Worm (Caenorhabditis elegans) whole organism, L2 larva: ENCODE measurements around the gene ipla-3.

ENCODE experiments used
- C34F6.9 ChIP-seq: fragments of 150-350 bp; optimal IDR thresholded peaks from 2 replicates; lab custom pipeline; 2014; ENCODE audit warnings: missing biosample characterization, missing genetic modification characterization
- F13H6.1 ChIP-seq: sonication (generic microtip); optimal IDR thresholded peaks from 2 replicates; lab custom pipeline; 2016; ENCODE audit warnings: missing genetic modification characterization, missing compliant biosample characterization
- R02D3.7 ChIP-seq: fragments of 150-350 bp; optimal IDR thresholded peaks from 2 replicates; lab custom pipeline; 2014; ENCODE audit warnings: missing biosample characterization, missing genetic modification characterization
- Y55F3AM.14 ChIP-seq: fragments of 200-800 bp; sonication (Bioruptor generic); optimal IDR thresholded peaks from 2 replicates; lab custom pipeline; 2018; ENCODE audit warnings: mild to moderate bottlenecking, missing genetic modification characterization, missing compliant biosample characterization
- ZK546.5 ChIP-seq: sonication (generic microtip); optimal IDR thresholded peaks from 2 replicates; lab custom pipeline; 2017; ENCODE audit warnings: missing biosample characterization, missing genetic modification characterization
- alr-1 ChIP-seq: fragments of 150-350 bp; optimal IDR thresholded peaks from 2 replicates; lab custom pipeline; 2014; ENCODE audit warnings: missing biosample characterization, missing genetic modification characterization
- aly-2 ChIP-seq: fragments of 150-350 bp; optimal IDR thresholded peaks from 2 replicates; lab custom pipeline; 2014; ENCODE audit warnings: missing biosample characterization, missing genetic modification characterization
- ama-1 ChIP-seq: fragments of 150-350 bp; optimal IDR thresholded peaks from 2 replicates; lab custom pipeline; 2018; ENCODE audit warnings: inconsistent platforms
- blmp-1 ChIP-seq: sonication (generic microtip); optimal IDR thresholded peaks from 2 replicates; lab custom pipeline; 2017; ENCODE audit warnings: missing genetic modification characterization, mild to moderate bottlenecking, missing compliant biosample characterization, antibody characterized with exemption, moderate library complexity; ENCODE audit not compliant: insufficient read depth
- ceh-16 ChIP-seq: fragments of 150-350 bp; optimal IDR thresholded peaks from 2 replicates; lab custom pipeline; 2014; ENCODE audit warnings: missing biosample characterization, missing genetic modification characterization
- ceh-82 ChIP-seq: fragments of 150-350 bp; optimal IDR thresholded peaks from 2 replicates; lab custom pipeline; 2014; ENCODE audit warnings: missing biosample characterization, missing genetic modification characterization
- crh-2 ChIP-seq: sonication (generic microtip); optimal IDR thresholded peaks from 2 replicates; lab custom pipeline; 2017; ENCODE audit warnings: missing biosample characterization, missing genetic modification characterization
- dmd-4 ChIP-seq: sonication (generic microtip); optimal IDR thresholded peaks from 2 replicates; lab custom pipeline; 2017; ENCODE audit warnings: missing biosample characterization, missing genetic modification characterization
- egl-27 ChIP-seq: sonication (generic microtip); optimal IDR thresholded peaks from 3 replicates; lab custom pipeline; 2017; ENCODE audit warnings: missing biosample characterization, missing genetic modification reagents, missing genetic modification characterization
- elt-1 ChIP-seq: fragments of 150-350 bp; optimal IDR thresholded peaks from 2 replicates; lab custom pipeline; 2014; ENCODE audit warnings: missing biosample characterization, missing genetic modification characterization
- elt-3 ChIP-seq: sonication (generic microtip); optimal IDR thresholded peaks from 2 replicates; lab custom pipeline; 2017; ENCODE audit warnings: missing biosample characterization, missing genetic modification characterization
- fos-1 ChIP-seq: fragments of 150-350 bp; optimal IDR thresholded peaks from 2 replicates; lab custom pipeline; 2014; ENCODE audit warnings: missing biosample characterization, missing genetic modification characterization
- gmeb-1 ChIP-seq: fragments of 150-350 bp; optimal IDR thresholded peaks from 2 replicates; lab custom pipeline; 2014; ENCODE audit warnings: missing biosample characterization, missing genetic modification characterization
- lin-11 ChIP-seq: fragments of 150-350 bp; sonication (generic microtip); optimal IDR thresholded peaks from 2 replicates; lab custom pipeline; 2014; ENCODE audit warnings: missing biosample characterization, missing genetic modification characterization, inconsistent platforms, mixed read lengths
- lin-13 ChIP-seq: fragments of 150-350 bp; optimal IDR thresholded peaks from 2 replicates; lab custom pipeline; 2014; ENCODE audit warnings: missing biosample characterization, missing genetic modification reagents, missing genetic modification characterization
- lin-39 ChIP-seq: fragments of 150-350 bp; optimal IDR thresholded peaks from 2 replicates; lab custom pipeline; 2014; ENCODE audit warnings: missing biosample characterization, missing genetic modification reagents, missing genetic modification characterization
- lsy-2 ChIP-seq, 2 experiments: fragments of 150-350 bp in 1 of 2; sonication (generic microtip) in 1 of 2; optimal IDR thresholded peaks; 2 replicates each; lab custom pipeline; 2014 to 2017; ENCODE audit warnings: missing biosample characterization in 2 of 2, missing genetic modification characterization in 2 of 2
- mab-5 ChIP-seq: fragments of 150-350 bp; optimal IDR thresholded peaks from 2 replicates; lab custom pipeline; 2014; ENCODE audit warnings: missing biosample characterization, missing genetic modification characterization
- mbf-1 ChIP-seq: sonication (generic microtip); optimal IDR thresholded peaks from 2 replicates; lab custom pipeline; 2017; ENCODE audit warnings: missing biosample characterization, missing genetic modification characterization
- mdl-1 ChIP-seq, 2 experiments: fragments of 150-350 bp in 1 of 2; sonication (generic microtip) in 1 of 2; optimal IDR thresholded peaks; 2 replicates each; lab custom pipeline; 2017; ENCODE audit warnings: missing biosample characterization in 2 of 2, missing genetic modification characterization in 2 of 2
- nhr-10 ChIP-seq: sonication (generic microtip); optimal IDR thresholded peaks from 2 replicates; lab custom pipeline; 2017; ENCODE audit warnings: missing biosample characterization, missing genetic modification characterization
- nhr-11 ChIP-seq: fragments of 150-350 bp; optimal IDR thresholded peaks from 2 replicates; lab custom pipeline; 2014; ENCODE audit warnings: missing biosample characterization, missing genetic modification characterization
- nhr-12 ChIP-seq: fragments of 150-350 bp; optimal IDR thresholded peaks from 2 replicates; lab custom pipeline; 2014; ENCODE audit warnings: missing biosample characterization, missing genetic modification characterization
- nhr-129 ChIP-seq: fragments of 150-350 bp; optimal IDR thresholded peaks from 2 replicates; lab custom pipeline; 2014; ENCODE audit warnings: missing biosample characterization, missing genetic modification characterization
- nhr-21 ChIP-seq: fragments of 150-350 bp; optimal IDR thresholded peaks from 2 replicates; lab custom pipeline; 2014; ENCODE audit warnings: missing biosample characterization, missing genetic modification characterization
- nhr-23 ChIP-seq: fragments of 150-350 bp; optimal IDR thresholded peaks from 2 replicates; lab custom pipeline; 2014; ENCODE audit warnings: missing biosample characterization, missing genetic modification reagents, missing genetic modification characterization
- nhr-237 ChIP-seq: fragments of 150-350 bp; optimal IDR thresholded peaks from 2 replicates; lab custom pipeline; 2014; ENCODE audit warnings: missing biosample characterization, missing genetic modification characterization
- nhr-25 ChIP-seq: fragments of 150-350 bp; sonication (generic microtip); optimal IDR thresholded peaks from 3 replicates; lab custom pipeline; 2014; ENCODE audit warnings: missing biosample characterization, missing genetic modification characterization
- nhr-6 ChIP-seq: fragments of 150-350 bp; optimal IDR thresholded peaks from 2 replicates; lab custom pipeline; 2014; ENCODE audit warnings: missing biosample characterization, missing genetic modification characterization
- nhr-77 ChIP-seq: fragments of 150-350 bp; optimal IDR thresholded peaks from 2 replicates; lab custom pipeline; 2014; ENCODE audit warnings: missing biosample characterization, missing genetic modification characterization
- peb-1 ChIP-seq: fragments of 150-350 bp; optimal IDR thresholded peaks from 2 replicates; lab custom pipeline; 2014; ENCODE audit warnings: missing biosample characterization, missing genetic modification characterization
- sem-4 ChIP-seq: fragments of 150-350 bp; optimal IDR thresholded peaks from 2 replicates; lab custom pipeline; 2014; ENCODE audit warnings: missing biosample characterization, missing genetic modification reagents, missing genetic modification characterization
- skn-1 ChIP-seq: sonication (generic microtip); optimal IDR thresholded peaks from 2 replicates; lab custom pipeline; 2017; ENCODE audit warnings: missing biosample characterization, missing genetic modification characterization
- sma-3 ChIP-seq: sonication (generic microtip); optimal IDR thresholded peaks from 2 replicates; lab custom pipeline; 2016; ENCODE audit warnings: missing genetic modification reagents, missing genetic modification characterization, missing compliant biosample characterization
- sma-9 ChIP-seq, 2 experiments: fragments of 150-350 bp in 1 of 2; sonication (generic microtip) in 1 of 2; optimal IDR thresholded peaks; 2 replicates each; lab custom pipeline; 2014 to 2016; ENCODE audit warnings: missing genetic modification characterization in 2 of 2, mild to moderate bottlenecking in 1 of 2, missing biosample characterization in 1 of 2, missing compliant biosample characterization in 1 of 2, missing genetic modification reagents in 1 of 2, moderate library complexity in 1 of 2
- snpc-4 ChIP-seq: fragments of 150-350 bp; optimal IDR thresholded peaks from 2 replicates; lab custom pipeline; 2014; ENCODE audit warnings: missing biosample characterization, missing genetic modification characterization
- unc-39 ChIP-seq: fragments of 150-350 bp; optimal IDR thresholded peaks from 2 replicates; lab custom pipeline; 2014; ENCODE audit warnings: missing biosample characterization, missing genetic modification characterization
- unc-55 ChIP-seq: fragments of 150-350 bp; sonication (generic microtip); optimal IDR thresholded peaks from 3 replicates; lab custom pipeline; 2014; ENCODE audit warnings: missing biosample characterization, missing genetic modification reagents, missing genetic modification characterization
- unc-62 ChIP-seq: fragments of 150-350 bp; optimal IDR thresholded peaks from 2 replicates; lab custom pipeline; 2014; ENCODE audit warnings: missing biosample characterization, missing genetic modification reagents, missing genetic modification characterization
- zag-1 ChIP-seq: fragments of 150-350 bp; optimal IDR thresholded peaks from 2 replicates; lab custom pipeline; 2014; ENCODE audit warnings: missing biosample characterization, missing genetic modification characterization
- ztf-1 ChIP-seq: fragments of 200-800 bp; sonication (Bioruptor generic); conservative IDR thresholded peaks from 2 replicates; pipeline ENCODE4 v1.3.6; 2022; ENCODE audit warnings: missing genetic modification characterization, missing compliant biosample characterization
- ztf-11 ChIP-seq: sonication (generic microtip); optimal IDR thresholded peaks from 2 replicates; lab custom pipeline; 2017; ENCODE audit warnings: missing biosample characterization, missing genetic modification characterization
- ztf-4 ChIP-seq: fragments of 150-350 bp; optimal IDR thresholded peaks from 2 replicates; lab custom pipeline; 2014; ENCODE audit warnings: missing biosample characterization, missing genetic modification characterization

The ipla-3 gene

DNA sequence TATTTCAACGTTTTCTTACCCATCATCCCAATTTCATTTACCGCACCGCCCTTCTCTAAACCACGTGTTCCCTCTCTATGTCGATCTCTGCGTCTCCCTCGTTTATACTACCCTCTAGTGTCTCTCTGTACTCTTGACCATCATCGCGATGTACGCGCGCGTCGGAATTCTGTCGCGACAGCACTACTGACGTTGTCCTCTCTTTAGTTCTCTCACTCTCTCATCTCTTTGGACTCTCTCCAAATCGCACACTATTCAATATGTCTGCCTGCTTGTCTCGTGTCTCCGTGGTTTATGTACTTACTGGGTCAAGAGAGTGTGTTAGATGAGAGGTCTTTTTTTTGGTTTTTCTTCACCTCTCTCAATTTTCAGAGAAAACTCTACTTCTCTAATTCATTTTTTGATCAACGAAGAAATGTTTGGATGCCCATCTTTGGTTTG, 49.2 kb upstream of the ipla-3 start:
- TF ChIP-seq nhr-129 (tag; lab: Kevin White, UChicago) (peak; percentile 97), gmeb-1 (tag; lab: Kevin White, UChicago) (peak; percentile 85), fos-1 (peak; percentile 95), nhr-23 (tag; lab: Kevin White, UChicago) (no peak), ztf-11 (tag; lab: Kevin White, UChicago) (peak; percentile 31), mdl-1 (tag; optimal IDR thresholded peaks at IDR 0.05; lab: Kevin White, UChicago) (peak; percentile 93 to 99), R02D3.7 (tag; lab: Kevin White, UChicago) (no peak), nhr-6 (tag; lab: Kevin White, UChicago) (peak; percentile 97), mab-5 (tag; lab: Kevin White, UChicago) (peak; percentile 94), aly-2 (tag; lab: Kevin White, UChicago) (no peak), sem-4 (peak; percentile 99), skn-1 (tag; lab: Kevin White, UChicago) (peak; percentile 18), ztf-1 (GFP tag; lab: Robert Waterston, UW) (no peak), peb-1 (tag; lab: Kevin White, UChicago) (no peak), zag-1 (peak; percentile 96), sma-9 (GFP tag; optimal IDR thresholded peaks at IDR 0.05; lab: Kevin White, UChicago) (peak; percentile 97), sma-9 (tag; optimal IDR thresholded peaks at IDR 0.05; lab: Kevin White, UChicago) (peak; percentile 68), lin-13 (GFP tag; lab: Kevin White, UChicago) (peak; percentile 92), ama-1 (lab: Kevin White, UChicago) (peak; percentile 91), unc-55 (GFP tag; lab: Kevin White, UChicago) (peak; percentile 96), crh-2 (tag; lab: Kevin White, UChicago) (peak; percentile 98), nhr-237 (tag; lab: Kevin White, UChicago) (peak; percentile 3), ceh-82 (tag; lab: Kevin White, UChicago) (peak; percentile 46), egl-27 (peak; percentile 98), nhr-25 (peak; percentile 94), mbf-1 (tag; lab: Kevin White, UChicago) (no peak), unc-62 (peak; percentile 82), blmp-1 (tag; lab: Kevin White, UChicago) (peak; percentile 70), snpc-4 (tag; lab: Kevin White, UChicago) (peak; percentile 67), lsy-2 (tag; optimal IDR thresholded peaks at IDR 0.05; lab: Kevin White, UChicago) (peak; percentile 83 to 96), unc-39 (tag; lab: Kevin White, UChicago) (no peak), elt-1 (tag; lab: Kevin White, UChicago) (no peak), ceh-16 (tag; lab: Kevin White, UChicago) (peak; percentile 66), F13H6.1 (tag; lab: Kevin White, UChicago) (peak; percentile 99), nhr-21 (tag; lab: Kevin White, UChicago) (peak; percentile 95), ZK546.5 (tag; lab: Kevin White, UChicago) (peak; percentile 7), Y55F3AM.14 (GFP tag; lab: Kevin White, UChicago) (peak; percentile 84), sma-3 (GFP tag; lab: Kevin White, UChicago) (peak; percentile 96), ztf-4 (tag; lab: Kevin White, UChicago) (peak; percentile 98), nhr-10 (tag; lab: Kevin White, UChicago) (peak; percentile 77), nhr-12 (tag; lab: Kevin White, UChicago) (no peak), nhr-11 (tag; lab: Kevin White, UChicago) (no peak), lin-11 (tag; lab: Kevin White, UChicago) (peak; percentile 91), C34F6.9 (tag; lab: Kevin White, UChicago) (peak; percentile 97), alr-1 (tag; lab: Kevin White, UChicago) (peak; percentile 5), dmd-4 (tag; lab: Kevin White, UChicago) (no peak), elt-3 (tag; lab: Kevin White, UChicago) (no peak), lin-39 (tag; lab: Kevin White, UChicago) (peak; percentile 78), nhr-77 (tag; lab: Kevin White, UChicago) (peak; percentile 60)
